Worm (Caenorhabditis elegans) whole organism, early embryonic: ENCODE measurements around the gene F31E9.6.

Experiments
- B0310.2 ChIP-seq: sonication (generic microtip); optimal IDR thresholded peaks from 2 replicates; lab custom pipeline; 2016; ENCODE audit warnings: mild to moderate bottlenecking, missing genetic modification characterization, missing compliant biosample characterization
- F13C5.2 ChIP-seq: sonication (generic microtip); optimal IDR thresholded peaks from 2 replicates; lab custom pipeline; 2017; ENCODE audit warnings: mild to moderate bottlenecking, missing genetic modification characterization, inconsistent platforms, missing compliant biosample characterization
- aly-1 ChIP-seq: sonication (generic microtip); optimal IDR thresholded peaks from 2 replicates; lab custom pipeline; 2016; ENCODE audit warnings: missing genetic modification characterization, missing compliant biosample characterization
- ama-1 ChIP-seq: fragments of 150-350 bp; optimal IDR thresholded peaks from 2 replicates; lab custom pipeline; 2014
- ceh-13 ChIP-seq: fragments of 200-800 bp; sonication (Bioruptor generic); optimal IDR thresholded peaks from 2 replicates; lab custom pipeline; 2018; ENCODE audit warnings: mild to moderate bottlenecking, missing genetic modification characterization, missing compliant biosample characterization
- ceh-36 ChIP-seq: sonication (generic microtip); optimal IDR thresholded peaks from 2 replicates; lab custom pipeline; 2016; ENCODE audit warnings: missing genetic modification characterization, inconsistent platforms, missing compliant biosample characterization
- ets-7 ChIP-seq: sonication (generic microtip); optimal IDR thresholded peaks from 2 replicates; lab custom pipeline; 2016; ENCODE audit warnings: missing genotype, missing genetic modification characterization, missing compliant biosample characterization
- flt-1 ChIP-seq: fragments of 200-800 bp; sonication (Bioruptor generic); IDR thresholded peaks from 2 replicates; pipeline ENCODE4 v1.3.6; 2022; ENCODE audit warnings: missing genetic modification characterization, missing compliant biosample characterization
- hmbx-1 ChIP-seq: sonication (generic microtip); optimal IDR thresholded peaks from 2 replicates; lab custom pipeline; 2016; ENCODE audit warnings: mild to moderate bottlenecking, missing genetic modification characterization, missing compliant biosample characterization
- hmg-4 ChIP-seq: fragments of 200-800 bp; sonication (Bioruptor generic); optimal IDR thresholded peaks from 2 replicates; lab custom pipeline; 2018; ENCODE audit warnings: mild to moderate bottlenecking, missing genetic modification characterization, missing compliant biosample characterization
- hnd-1 ChIP-seq: sonication (generic microtip); optimal IDR thresholded peaks from 2 replicates; lab custom pipeline; 2016; ENCODE audit warnings: missing genetic modification characterization, missing compliant biosample characterization
- pes-1 ChIP-seq: fragments of 200-800 bp; sonication (Bioruptor generic); IDR thresholded peaks from 2 replicates; pipeline ENCODE4 v1.3.6; 2022; ENCODE audit warnings: missing genetic modification reagents, missing genetic modification characterization, missing compliant biosample characterization
- scrt-1 ChIP-seq: fragments of 200-800 bp; sonication (Bioruptor generic); IDR thresholded peaks from 2 replicates; pipeline ENCODE4 v1.3.6; 2022; ENCODE audit warnings: missing genetic modification characterization, missing compliant biosample characterization
- sea-1 ChIP-seq: fragments of 200-800 bp; sonication (Bioruptor generic); conservative IDR thresholded peaks from 2 replicates; pipeline ENCODE4 v1.3.6; 2022; ENCODE audit warnings: missing genetic modification characterization, missing compliant biosample characterization
- tbx-11 ChIP-seq: fragments of 200-800 bp; sonication (Bioruptor generic); IDR thresholded peaks from 2 replicates; pipeline ENCODE4 v1.3.6; 2022; ENCODE audit warnings: missing genetic modification characterization, missing compliant biosample characterization
- tbx-37 ChIP-seq: fragments of 200-800 bp; sonication (Bioruptor generic); conservative IDR thresholded peaks from 2 replicates; pipeline ENCODE4 v1.3.6; 2022; ENCODE audit warnings: missing genetic modification reagents, missing genetic modification characterization, missing compliant biosample characterization
- tra-4 ChIP-seq: sonication (generic microtip); optimal IDR thresholded peaks from 2 replicates; lab custom pipeline; 2017; ENCODE audit warnings: missing genetic modification characterization, missing compliant biosample characterization

The F31E9.6 gene

DNA sequence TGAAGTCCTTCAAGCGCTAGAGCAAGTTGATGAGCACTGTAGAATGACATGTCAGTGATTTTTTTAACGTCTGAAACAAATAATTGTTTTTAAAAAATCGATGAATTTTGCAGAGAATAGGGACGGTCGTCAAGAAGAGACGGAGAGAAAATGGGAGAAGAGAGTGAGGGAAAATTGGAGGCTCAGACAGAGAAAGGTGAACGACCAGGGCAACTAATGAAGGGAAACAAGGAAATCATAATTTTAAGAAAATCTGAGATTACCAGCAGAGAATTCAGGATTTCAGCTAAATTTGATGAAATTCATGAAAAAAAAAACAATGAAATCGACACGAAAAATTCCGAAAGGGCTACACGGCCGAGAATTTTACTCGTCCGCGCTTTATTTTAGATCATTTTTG lies at the start of gene F31E9.6:
TSS of gene F31E9.6 (minus strand) at position 91 of the 400 bp plus-strand sequence.
- TF ChIP-seq ets-7 (tag; lab: Kevin White, UChicago) (no peak), ama-1 (lab: Kevin White, UChicago) (no peak), tbx-11 (GFP tag; lab: Robert Waterston, UW) (no peak), sea-1 (GFP tag; lab: Robert Waterston, UW) (no peak), ceh-13 (GFP tag; lab: Kevin White, UChicago) (no peak), tbx-37 (GFP tag; lab: Robert Waterston, UW) (no peak), hmg-4 (GFP tag; lab: Kevin White, UChicago) (no peak), scrt-1 (no peak), hmbx-1 (tag; lab: Kevin White, UChicago) (no peak), aly-1 (tag; lab: Kevin White, UChicago) (no peak), tra-4 (tag; lab: Kevin White, UChicago) (no peak), F13C5.2 (no peak), pes-1 (no peak)

DNA sequence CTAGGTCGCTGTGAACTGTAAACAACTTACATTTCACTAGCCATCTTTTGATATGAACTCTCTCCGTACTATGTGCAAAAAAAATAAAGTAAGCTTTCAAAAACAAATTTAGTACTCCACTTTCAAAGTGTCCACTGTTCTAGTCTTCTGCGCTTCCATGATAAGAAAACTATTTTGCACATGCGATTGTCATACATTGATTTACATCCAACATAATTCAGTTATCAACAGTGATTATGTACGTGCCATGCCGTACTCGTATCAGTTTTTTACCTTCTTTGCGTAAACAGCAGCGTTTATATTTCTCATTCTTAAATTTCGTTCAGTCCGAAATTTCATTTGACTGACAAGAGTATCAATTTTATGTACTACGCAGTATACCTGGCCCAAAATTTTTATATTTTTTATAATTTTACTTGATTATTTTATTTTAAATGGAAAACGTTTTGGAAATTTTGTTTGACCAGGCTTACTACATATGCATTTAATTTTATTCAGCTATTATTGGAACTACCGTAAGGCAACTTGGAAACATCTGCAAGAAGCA lies 37.9 kb upstream of the F31E9.6 start, which contains the start of the genes fbxa-134 and F47H4.2:
TSS of gene fbxa-134 (minus strand) at position 44 of the 547 bp plus-strand sequence.
TSS of gene F47H4.2 (plus strand) at position 497 of the 547 bp plus-strand sequence.
- TF ChIP-seq hmbx-1 (tag; lab: Kevin White, UChicago) (no peak), flt-1 (no peak), hnd-1 (tag; lab: Kevin White, UChicago) (no peak), ama-1 (lab: Kevin White, UChicago) (no peak), ceh-13 (GFP tag; lab: Kevin White, UChicago) (no peak), pes-1 (no peak), ceh-36 (tag; lab: Kevin White, UChicago) (no peak), hmg-4 (GFP tag; lab: Kevin White, UChicago) (no peak), B0310.2 (tag; lab: Kevin White, UChicago) (no peak), scrt-1 (no peak), tra-4 (tag; lab: Kevin White, UChicago) (no peak)

DNA sequence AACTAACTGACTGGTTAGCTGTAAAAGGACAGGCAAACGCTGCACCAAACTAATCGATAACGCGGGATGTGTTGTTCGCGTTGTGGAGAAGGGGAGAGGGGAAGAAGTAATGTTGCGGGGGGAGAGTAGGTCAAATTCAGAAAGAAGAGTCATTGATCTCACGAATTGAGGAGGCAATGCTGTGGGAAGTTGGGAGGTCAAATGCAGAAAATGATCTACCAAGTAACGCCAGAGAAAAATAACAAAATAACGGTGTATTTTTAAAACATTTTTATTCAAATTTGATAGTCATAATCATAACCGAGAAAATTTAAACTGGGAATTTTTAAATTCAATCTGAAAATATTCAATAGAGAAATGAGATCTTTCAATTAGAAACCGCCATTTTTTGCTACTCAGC lies 35.1 kb upstream of the F31E9.6 start, which contains the start of gene lsy-27:
TSS of gene lsy-27 (minus strand) at position 101 of the 400 bp plus-strand sequence.
- TF ChIP-seq tra-4 (tag; lab: Kevin White, UChicago) (no peak), ceh-13 (GFP tag; lab: Kevin White, UChicago) (no peak), ceh-36 (tag; lab: Kevin White, UChicago) (no peak), sea-1 (GFP tag; lab: Robert Waterston, UW) (no peak), hnd-1 (tag; lab: Kevin White, UChicago) (no peak), flt-1 (no peak), scrt-1 (no peak), tbx-37 (GFP tag; lab: Robert Waterston, UW) (no peak), tbx-11 (GFP tag; lab: Robert Waterston, UW) (no peak)

DNA sequence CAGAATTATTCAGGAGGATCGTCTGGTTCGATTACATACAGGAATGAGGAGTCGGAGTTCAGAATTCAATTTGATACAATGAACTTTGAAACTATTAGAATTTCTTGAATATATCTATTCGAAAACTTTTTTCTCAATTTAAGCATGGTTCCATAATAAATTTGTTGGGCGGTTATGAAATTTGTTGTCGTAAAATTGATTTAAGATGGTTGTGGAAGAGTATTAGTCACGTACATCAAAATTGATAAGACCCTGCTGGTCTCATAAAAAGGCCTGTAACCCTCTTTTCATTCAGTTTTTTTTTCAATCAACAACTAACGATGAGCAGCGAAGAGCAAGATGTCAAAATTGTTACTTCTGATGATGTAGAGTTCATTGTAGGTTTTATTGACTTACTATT lies 32.6 kb upstream of the F31E9.6 start, which contains the start of gene skr-5:
TSS of gene skr-5 (plus strand) at position 301 of the 400 bp plus-strand sequence.
- TF ChIP-seq sea-1 (GFP tag; lab: Robert Waterston, UW) (no peak), hnd-1 (tag; lab: Kevin White, UChicago) (no peak), tbx-11 (GFP tag; lab: Robert Waterston, UW) (no peak), pes-1 (no peak), F13C5.2 (no peak), ama-1 (lab: Kevin White, UChicago) (no peak), scrt-1 (no peak), ceh-36 (tag; lab: Kevin White, UChicago) (no peak), tra-4 (tag; lab: Kevin White, UChicago) (no peak)

DNA sequence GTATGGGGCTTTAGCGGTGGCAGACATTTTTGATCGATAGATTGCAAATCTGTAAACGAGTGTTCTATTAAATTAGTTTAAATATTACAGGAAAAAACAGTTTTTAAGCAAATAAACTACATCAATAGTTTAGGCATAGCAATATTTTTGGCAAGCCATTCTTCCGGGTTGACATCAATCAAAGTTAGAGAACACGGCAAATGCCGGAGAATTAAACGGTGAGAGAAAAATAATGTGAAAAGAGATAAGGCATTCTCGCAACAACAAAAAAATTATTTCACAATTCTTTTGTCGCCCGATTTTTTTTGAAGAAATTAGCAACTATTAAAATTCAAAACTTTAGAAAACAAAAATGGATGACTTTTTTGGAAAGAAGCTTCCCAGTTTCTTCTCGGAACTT lies 29.9 kb upstream of the F31E9.6 start, which contains the start of the genes fbxa-188 and fbxa-189:
TSS of gene fbxa-188 (minus strand) at position 51 of the 400 bp plus-strand sequence.
TSS of gene fbxa-189 (plus strand) at position 339 of the 400 bp plus-strand sequence.
- TF ChIP-seq sea-1 (GFP tag; lab: Robert Waterston, UW) (no peak), hmg-4 (GFP tag; lab: Kevin White, UChicago) (no peak), scrt-1 (no peak), pes-1 (no peak), B0310.2 (tag; lab: Kevin White, UChicago) (no peak), flt-1 (no peak), ets-7 (tag; lab: Kevin White, UChicago) (no peak), tra-4 (tag; lab: Kevin White, UChicago) (no peak)

DNA sequence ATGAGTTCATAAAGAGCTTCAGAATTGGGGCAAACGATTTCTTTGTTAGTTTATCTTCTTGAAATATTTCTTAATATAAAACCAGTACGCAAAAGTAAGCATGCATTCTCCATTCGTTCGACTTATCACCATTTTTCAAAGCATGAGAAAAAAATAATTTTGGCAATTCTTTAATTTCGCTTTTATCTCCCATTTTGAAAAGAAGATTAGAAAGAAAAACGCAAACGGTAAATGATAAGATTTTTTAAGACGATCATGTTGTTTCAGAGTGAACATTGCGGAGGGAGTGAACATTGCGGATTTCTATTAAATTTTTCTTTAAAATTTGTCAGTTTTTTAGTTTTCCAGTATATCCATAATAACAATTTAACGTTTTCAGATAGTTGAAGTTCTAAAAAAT lies 24.4 kb upstream of the F31E9.6 start:
- no peak for TF ChIP-seq hnd-1 (tag; lab: Kevin White, UChicago)
- no peak for TF ChIP-seq B0310.2 (tag; lab: Kevin White, UChicago)
- no peak for TF ChIP-seq scrt-1
- TF ChIP-seq tbx-37 (GFP tag; lab: Robert Waterston, UW), result no peak
- no peak for TF ChIP-seq ceh-36 (tag; lab: Kevin White, UChicago)
- TF ChIP-seq hmg-4 (GFP tag; lab: Kevin White, UChicago), result no peak
- no peak for TF ChIP-seq hmbx-1 (tag; lab: Kevin White, UChicago)
- TF ChIP-seq ceh-13 (GFP tag; lab: Kevin White, UChicago), result no peak
- TF ChIP-seq tra-4 (tag; lab: Kevin White, UChicago), result no peak
- TF ChIP-seq sea-1 (GFP tag; lab: Robert Waterston, UW), result no peak

DNA sequence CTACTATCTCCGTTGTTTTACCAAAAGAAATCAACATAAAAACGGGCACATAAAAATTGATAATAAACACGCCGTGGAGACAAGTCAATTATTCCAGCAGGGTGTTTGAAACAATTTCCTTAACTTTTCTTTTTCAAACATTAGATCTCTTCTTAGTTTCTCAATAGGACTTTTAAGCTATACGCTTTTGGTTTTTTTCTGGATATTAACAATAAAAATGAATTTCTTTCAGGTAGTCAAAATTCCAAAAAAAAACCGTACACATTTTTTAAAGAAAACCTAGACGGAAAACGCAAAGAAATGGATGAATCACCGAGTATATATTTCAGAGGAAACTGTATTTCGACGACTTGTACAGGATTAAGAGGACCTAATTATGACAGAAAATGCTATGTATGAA lies 16.4 kb upstream of the F31E9.6 start, which contains the start of gene fbxa-185:
TSS of gene fbxa-185 (plus strand) at position 301 of the 400 bp plus-strand sequence.
- TF ChIP-seq hnd-1 (tag; lab: Kevin White, UChicago) (no peak), hmbx-1 (tag; lab: Kevin White, UChicago) (no peak), ets-7 (tag; lab: Kevin White, UChicago) (no peak), sea-1 (GFP tag; lab: Robert Waterston, UW) (no peak), F13C5.2 (no peak), ceh-36 (tag; lab: Kevin White, UChicago) (no peak), hmg-4 (GFP tag; lab: Kevin White, UChicago) (no peak), tra-4 (tag; lab: Kevin White, UChicago) (no peak), scrt-1 (no peak), tbx-37 (GFP tag; lab: Robert Waterston, UW) (no peak), tbx-11 (GFP tag; lab: Robert Waterston, UW) (no peak), flt-1 (no peak), aly-1 (tag; lab: Kevin White, UChicago) (no peak), B0310.2 (tag; lab: Kevin White, UChicago) (no peak), ceh-13 (GFP tag; lab: Kevin White, UChicago) (no peak)
